Fruit fly (Drosophila melanogaster): Measurements from ENCODE around the gene CG4115.
A peak's percentile ranks its signal among the peaks of the same experiment; 100 is the strongest.

- no peak for TF ChIP-seq D1 (tag; optimal IDR thresholded peaks at IDR 0.05)
- peak; percentile 53 for TF ChIP-seq Pif1A (GFP tag; optimal IDR thresholded peaks at IDR 0.05)
- TF ChIP-seq CG32121 (GFP tag; IDR thresholded peaks at IDR 0.05), result peak; percentile 92
- peak; percentile 89; the same call in 2 of the 3 replicates for TF ChIP-seq fd96Ca (GFP tag; IDR thresholded peaks at IDR 0.05)
- TF ChIP-seq CG9948 (tag; optimal IDR thresholded peaks at IDR 0.05), result peak; percentile 72
- TF ChIP-seq CG17806 (tag; optimal IDR thresholded peaks at IDR 0.05), result peak; percentile 39
- peak; percentile 30 for TF ChIP-seq CG10348 (GFP tag; IDR thresholded peaks at IDR 0.05)
- peak; percentile 74 for TF ChIP-seq CG4496 (GFP tag; IDR thresholded peaks at IDR 0.05)
- TF ChIP-seq Snoo (tag; optimal IDR thresholded peaks at IDR 0.05), result peak; percentile 14
- no peak for TF ChIP-seq CG13204 (GFP tag; optimal IDR thresholded peaks at IDR 0.05)
- TF ChIP-seq gl (tag; optimal IDR thresholded peaks at IDR 0.05), result no peak
- TF ChIP-seq EcR (GFP tag; optimal IDR thresholded peaks at IDR 0.05), result peak; percentile 48
- peak; percentile 47 for TF ChIP-seq CG8159 (tag; optimal IDR thresholded peaks at IDR 0.05)
Observed at dm6 chr3R:12369135-12369792, 9.5 kb downstream of the CG4115 start, which contains the start of gene GstD1.
